Fruit fly (Drosophila melanogaster): Measurements from ENCODE around the gene mex1.
A peak's percentile ranks its signal among the peaks of the same experiment; 100 is the strongest.

The mex1 gene

DNA sequence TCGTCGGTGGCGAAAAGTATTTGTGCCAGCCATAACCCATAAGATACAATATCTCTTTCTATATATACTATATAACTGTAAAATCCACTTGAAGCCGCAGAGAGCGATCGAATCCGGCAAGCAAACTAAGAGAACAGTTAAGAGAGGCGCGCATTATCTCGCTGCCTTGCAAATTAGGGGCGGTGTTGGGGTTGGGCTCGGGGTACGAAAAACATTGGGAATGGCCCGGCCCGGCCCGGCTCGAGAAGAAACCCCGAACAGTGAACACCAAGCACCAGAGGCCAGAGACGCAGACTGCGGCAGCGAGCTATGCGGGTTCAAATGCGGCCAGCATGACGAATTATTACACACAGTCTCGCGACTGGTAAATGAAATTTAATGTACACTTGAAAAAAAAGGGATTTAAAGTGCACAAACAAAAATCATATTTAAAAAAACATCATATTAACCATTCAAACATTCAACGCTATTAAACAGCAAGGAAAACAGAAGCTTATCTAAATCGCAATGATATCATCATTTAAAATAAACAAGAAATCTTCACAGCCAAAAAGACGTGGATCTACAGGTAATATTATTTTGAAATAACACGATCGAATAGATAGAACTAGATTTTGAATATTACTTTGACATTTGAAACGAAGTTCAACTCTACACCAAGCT, 13.1 kb upstream of the mex1 start (continued):
- TF ChIP-seq C15 (GFP tag; IDR thresholded peaks at IDR 0.05) = 0 out of 3 replicates have a peak, but pooled peaks have one; percentile 39
- no peak for TF ChIP-seq p53 (GFP tag; optimal IDR thresholded peaks at IDR 0.05)
- TF ChIP-seq Sox100B (GFP tag; optimal IDR thresholded peaks at IDR 0.05) = peak; percentile 78
- TF ChIP-seq Ets65A (GFP tag) = no peak
- peak; percentile 32; the same call in 1 of the 2 replicates for TF ChIP-seq Bgb (GFP tag; IDR thresholded peaks at IDR 0.05; ENCODE audit: partially characterized antibody)
- no peak for TF ChIP-seq CG30020 (tag; optimal IDR thresholded peaks at IDR 0.05)
- TF ChIP-seq CkIIα-i1 (GFP tag; IDR thresholded peaks at IDR 0.05) = no peak
- peak; percentile 23; the same call in 1 of the 2 replicates for TF ChIP-seq chm (GFP tag; IDR thresholded peaks at IDR 0.05)
- no peak for TF ChIP-seq nau (GFP tag; optimal IDR thresholded peaks at IDR 0.05)
- TF ChIP-seq MBD-R2 (GFP tag; IDR thresholded peaks at IDR 0.05) = peak; percentile 16; the same call in 1 of the 2 replicates
- peak; percentile 32 for TF ChIP-seq CG10147 (GFP tag; optimal IDR thresholded peaks at IDR 0.05)
- peak; percentile 23; the same call in 1 of the 2 replicates for TF ChIP-seq onecut (GFP tag; IDR thresholded peaks at IDR 0.05)
- TF ChIP-seq CG1792 (GFP tag; optimal IDR thresholded peaks at IDR 0.05) = peak; percentile 5
- no peak for TF ChIP-seq E2f2 (GFP tag; IDR thresholded peaks at IDR 0.05)
- TF ChIP-seq crp (GFP tag; optimal IDR thresholded peaks at IDR 0.05) = no peak
- peak; percentile 46 for TF ChIP-seq CG10267 (tag; optimal IDR thresholded peaks at IDR 0.05)
- no peak for TF ChIP-seq prd (optimal IDR thresholded peaks at IDR 0.05)
- TF ChIP-seq prd (GFP tag; IDR thresholded peaks at IDR 0.05) = peak; percentile 70
- peak; percentile 24; the same call in 1 of the 2 replicates for TF ChIP-seq CG10959 (GFP tag; IDR thresholded peaks at IDR 0.05)
- TF ChIP-seq E2f1 (GFP tag; IDR thresholded peaks at IDR 0.05) = no peak
- TF ChIP-seq Xrp1 (GFP tag; IDR thresholded peaks at IDR 0.05) = peak; percentile 66
- no peak for TF ChIP-seq toy (GFP tag; IDR thresholded peaks at IDR 0.05)
- no peak for TF ChIP-seq repo (GFP tag; optimal IDR thresholded peaks at IDR 0.05)
- no peak for TF ChIP-seq Vsx1 (GFP tag; optimal IDR thresholded peaks at IDR 0.05)
- peak; percentile 18 for TF ChIP-seq sd (tag; optimal IDR thresholded peaks at IDR 0.05)
- TF ChIP-seq CG1602 (GFP tag; optimal IDR thresholded peaks at IDR 0.05) = no peak
- peak in 1 of 2 experiments; percentile 32 for TF ChIP-seq Pdp1 (GFP tag; optimal IDR thresholded peaks at IDR 0.05)
- no peak for TF ChIP-seq ems (GFP tag; optimal IDR thresholded peaks at IDR 0.05)
- no peak for TF ChIP-seq CG4328 (GFP tag; optimal IDR thresholded peaks at IDR 0.05)
- peak; percentile 52; the same call in 1 of the 2 replicates for TF ChIP-seq sens-2 (GFP tag; IDR thresholded peaks at IDR 0.05)
- TF ChIP-seq CG18476 (GFP tag; optimal IDR thresholded peaks at IDR 0.05) = peak; percentile 23
- TF ChIP-seq CG4707 (GFP tag; optimal IDR thresholded peaks at IDR 0.05) = no peak
- no peak for TF ChIP-seq CG9215 (GFP tag; IDR thresholded peaks at IDR 0.05)
- TF ChIP-seq CG2129 (GFP tag; IDR thresholded peaks at IDR 0.05; ENCODE audit: partially characterized antibody) = no peak
- peak; percentile 58 for TF ChIP-seq CG32532 (GFP tag; IDR thresholded peaks at IDR 0.05)
- TF ChIP-seq CG6813 (GFP tag; optimal IDR thresholded peaks at IDR 0.05) = no peak
- no peak for TF ChIP-seq Atf3 (GFP tag; optimal IDR thresholded peaks at IDR 0.05)
- peak; percentile 70 for TF ChIP-seq Drgx (GFP tag; IDR thresholded peaks at IDR 0.05)
- TF ChIP-seq CG7357 (GFP tag; IDR thresholded peaks at IDR 0.05) = no peak
- peak; percentile 33 for TF ChIP-seq CG9437 (GFP tag; optimal IDR thresholded peaks at IDR 0.05)
- TF ChIP-seq CG3065 (GFP tag; optimal IDR thresholded peaks at IDR 0.05) = no peak
- no peak for TF ChIP-seq Sin3A (optimal IDR thresholded peaks at IDR 0.05)
- peak; percentile 73 for TF ChIP-seq gsb-n (tag; optimal IDR thresholded peaks at IDR 0.05)
- peak; percentile 33 for TF ChIP-seq Side (GFP tag; optimal IDR thresholded peaks at IDR 0.05)
- TF ChIP-seq CG43689 (GFP tag; IDR thresholded peaks at IDR 0.05) = no peak
- peak; percentile 55 for TF ChIP-seq esg (GFP tag; conservative IDR thresholded peaks at IDR 0.05)
- no peak for TF ChIP-seq luna (GFP tag; optimal IDR thresholded peaks at IDR 0.05)
- TF ChIP-seq HLH3B (GFP tag; IDR thresholded peaks at IDR 0.05) = no peak; the same call in 1 of the 2 replicates
- TF ChIP-seq CG33557 (GFP tag; optimal IDR thresholded peaks at IDR 0.05) = no peak
- TF ChIP-seq CG12391 (tag; optimal IDR thresholded peaks at IDR 0.05) = no peak
- no peak for TF ChIP-seq CG33213 (GFP tag; optimal IDR thresholded peaks at IDR 0.05)

All from whole organism, embryonic.